Worm (Caenorhabditis elegans): ENCODE data around the gene nlp-31.

Gene nlp-31

ce11 chrV:4005219-4005618, 25.4 kb downstream of the nlp-31 start, which contains the start of gene srh-8:
Gene srh-8 (plus strand): TSS chrV:4005519.
- TF ChIP-seq unc-62 (GFP tag; optimal IDR thresholded peaks at IDR 0.05) (no peak), fkh-2 (tag; optimal IDR thresholded peaks at IDR 0.05) (no peak), mml-1 (tag; optimal IDR thresholded peaks at IDR 0.05) (no peak), ceh-82 (tag; optimal IDR thresholded peaks at IDR 0.05) (no peak), nhr-23 (tag; optimal IDR thresholded peaks at IDR 0.05) (no peak), egl-27 (tag; optimal IDR thresholded peaks at IDR 0.05) (no peak), ama-1 (optimal IDR thresholded peaks at IDR 0.05) (no peak)

- TF ChIP-seq nhr-28 (tag; optimal IDR thresholded peaks at IDR 0.05) (no peak), R02D3.7 (tag; optimal IDR thresholded peaks at IDR 0.05) (no peak), hmg-11 (tag; optimal IDR thresholded peaks at IDR 0.05) (no peak), nhr-43 (tag; optimal IDR thresholded peaks at IDR 0.05; ENCODE audit: poor library complexity, severe bottlenecking) (no peak), snpc-4 (tag; optimal IDR thresholded peaks at IDR 0.05) (no peak), lin-15B (tag; optimal IDR thresholded peaks at IDR 0.05) (no peak), aly-2 (tag; optimal IDR thresholded peaks at IDR 0.05) (no peak), ceh-82 (tag; optimal IDR thresholded peaks at IDR 0.05) (no peak), nhr-77 (tag; optimal IDR thresholded peaks at IDR 0.05) (no peak), nhr-67 (tag; optimal IDR thresholded peaks at IDR 0.05) (no peak), elt-1 (tag; optimal IDR thresholded peaks at IDR 0.05) (no peak), elt-3 (tag; optimal IDR thresholded peaks at IDR 0.05) (no peak)
These were observed 28.1 kb downstream of the nlp-31 start, which contains the start of gene srh-7 for ce11 chrV:4007927-4008326. Gene srh-7 (plus strand): TSS chrV:4008227.

DNA sequence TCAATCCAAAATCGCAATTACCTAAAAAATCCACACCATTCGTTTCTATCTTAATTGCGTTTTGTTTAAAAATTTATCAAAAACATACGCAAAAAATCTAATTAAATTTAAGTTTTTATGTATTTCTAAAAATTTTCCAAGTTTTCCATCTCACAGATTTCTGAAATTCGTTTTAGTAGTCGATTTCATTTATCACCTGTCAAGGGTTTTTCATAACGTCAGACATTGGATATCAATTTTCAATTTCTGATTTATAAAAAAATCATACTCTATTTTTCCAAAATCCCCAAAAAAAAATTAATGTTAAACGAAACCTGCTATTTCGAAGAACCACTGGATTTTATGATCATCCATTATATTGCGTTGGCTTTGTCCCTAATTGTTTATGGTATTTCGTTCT, 30.3 kb downstream of the nlp-31 start, which contains the start of gene srh-4:
srh-4 (plus strand) TSS at position 301 of the 400 bp plus-strand sequence.
- TF ChIP-seq nhr-23 (tag; optimal IDR thresholded peaks at IDR 0.05): no peak
- no peak for TF ChIP-seq jun-1 (tag; optimal IDR thresholded peaks at IDR 0.05)
- TF ChIP-seq ceh-16 (tag; optimal IDR thresholded peaks at IDR 0.05): no peak
- no peak for TF ChIP-seq unc-39 (tag; optimal IDR thresholded peaks at IDR 0.05)
- TF ChIP-seq egl-27 (tag; optimal IDR thresholded peaks at IDR 0.05): no peak
- no peak for TF ChIP-seq ZK546.5 (tag; optimal IDR thresholded peaks at IDR 0.05)
- no peak for TF ChIP-seq nhr-77 (tag; optimal IDR thresholded peaks at IDR 0.05)
- TF ChIP-seq lsy-12 (tag; optimal IDR thresholded peaks at IDR 0.05): no peak
- no peak for TF ChIP-seq pha-4 (tag; optimal IDR thresholded peaks at IDR 0.05)
- no peak for TF ChIP-seq lin-15B (tag; optimal IDR thresholded peaks at IDR 0.05)

DNA sequence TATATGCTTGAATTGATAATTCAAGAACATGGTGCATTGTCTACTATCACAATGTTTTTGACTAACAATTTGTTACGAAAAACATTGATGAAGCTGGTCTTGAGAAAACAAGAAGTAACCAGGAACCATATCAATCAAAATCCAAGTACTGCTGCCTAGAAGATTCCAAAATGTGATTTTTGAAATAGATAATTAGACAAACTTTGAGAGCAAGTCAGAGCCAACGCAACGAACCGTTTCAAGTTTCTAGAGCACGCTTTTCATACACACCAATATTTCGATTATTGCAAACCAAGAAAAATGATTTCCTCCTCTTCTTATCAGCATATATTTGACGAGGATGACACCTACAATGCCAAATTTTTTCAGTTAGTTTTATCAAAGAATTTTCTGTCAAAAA, 36.9 kb downstream of the nlp-31 start, which contains the start of gene srw-89:
srw-89 (plus strand) TSS at position 301 of the 400 bp plus-strand sequence.
- no peak for TF ChIP-seq egl-27 (tag; optimal IDR thresholded peaks at IDR 0.05)
- no peak for TF ChIP-seq nhr-77 (tag; optimal IDR thresholded peaks at IDR 0.05)
- no peak for TF ChIP-seq ceh-16 (tag; optimal IDR thresholded peaks at IDR 0.05)
- no peak for TF ChIP-seq ama-1 (optimal IDR thresholded peaks at IDR 0.05)
- no peak for TF ChIP-seq snpc-4 (tag; optimal IDR thresholded peaks at IDR 0.05)
- no peak for TF ChIP-seq nhr-76 (tag; optimal IDR thresholded peaks at IDR 0.05)
- TF ChIP-seq lin-15B (tag; optimal IDR thresholded peaks at IDR 0.05): no peak
- no peak for TF ChIP-seq egl-5 (tag; optimal IDR thresholded peaks at IDR 0.05)
- TF ChIP-seq nhr-12 (tag; optimal IDR thresholded peaks at IDR 0.05): no peak
- TF ChIP-seq ztf-11 (tag; optimal IDR thresholded peaks at IDR 0.05): no peak
- TF ChIP-seq aly-2 (tag; optimal IDR thresholded peaks at IDR 0.05): no peak
- TF ChIP-seq ceh-28 (tag; optimal IDR thresholded peaks at IDR 0.05): no peak
- TF ChIP-seq mdl-1 (tag; optimal IDR thresholded peaks at IDR 0.05): no peak
- no peak for TF ChIP-seq jun-1 (tag; optimal IDR thresholded peaks at IDR 0.05)
- no peak for TF ChIP-seq nhr-28 (tag; optimal IDR thresholded peaks at IDR 0.05)
- TF ChIP-seq elt-3 (tag; optimal IDR thresholded peaks at IDR 0.05): no peak
- no peak for TF ChIP-seq skn-1 (tag; optimal IDR thresholded peaks at IDR 0.05)

ce11 chrV:4018591-4018990, 38.7 kb downstream of the nlp-31 start:
- TF ChIP-seq egl-5 (tag; optimal IDR thresholded peaks at IDR 0.05): no peak
- no peak for TF ChIP-seq lin-15B (tag; optimal IDR thresholded peaks at IDR 0.05)
- TF ChIP-seq elt-3 (tag; optimal IDR thresholded peaks at IDR 0.05): no peak
- TF ChIP-seq pha-4 (tag; optimal IDR thresholded peaks at IDR 0.05): no peak
- no peak for TF ChIP-seq nhr-67 (tag; optimal IDR thresholded peaks at IDR 0.05)
- TF ChIP-seq nhr-237 (tag; optimal IDR thresholded peaks at IDR 0.05): no peak
- TF ChIP-seq nhr-43 (tag; optimal IDR thresholded peaks at IDR 0.05; ENCODE audit: poor library complexity, severe bottlenecking): no peak
- no peak for TF ChIP-seq nfya-1 (tag; optimal IDR thresholded peaks at IDR 0.05; ENCODE audit: insufficient read depth)
- TF ChIP-seq skn-1 (tag; optimal IDR thresholded peaks at IDR 0.05): no peak
- no peak for TF ChIP-seq lsy-12 (tag; optimal IDR thresholded peaks at IDR 0.05)
- no peak for TF ChIP-seq zag-1 (tag; optimal IDR thresholded peaks at IDR 0.05)
- TF ChIP-seq fkh-2 (tag; optimal IDR thresholded peaks at IDR 0.05): no peak
- no peak for TF ChIP-seq jun-1 (tag; optimal IDR thresholded peaks at IDR 0.05)
- no peak for TF ChIP-seq sea-2 (GFP tag; optimal IDR thresholded peaks at IDR 0.05)
- TF ChIP-seq R02D3.7 (tag; optimal IDR thresholded peaks at IDR 0.05): no peak
- no peak for TF ChIP-seq ceh-16 (tag; optimal IDR thresholded peaks at IDR 0.05)
- TF ChIP-seq mdl-1 (tag; optimal IDR thresholded peaks at IDR 0.05): no peak
